Worm (Caenorhabditis elegans) whole organism, L3 larva: Measurements from ENCODE around the gene F02E8.4.

Source experiments
- elt-3 ChIP-seq, 3 experiments: fragments of 150-350 bp in 1 of 3; sonication (generic microtip) in 2 of 3; optimal IDR thresholded peaks; 2 replicates in 2 of 3; 4 replicates in 1 of 3; lab custom pipeline; 2014 to 2017; ENCODE audit warnings: missing biosample characterization in 3 of 3, missing genetic modification characterization in 3 of 3
- lin-39 ChIP-seq: fragments of 150-350 bp; optimal IDR thresholded peaks from 2 replicates; lab custom pipeline; 2018; ENCODE audit warnings: missing biosample characterization, missing genetic modification reagents, missing genetic modification characterization
- snpc-4 ChIP-seq: fragments of 150-350 bp; optimal IDR thresholded peaks from 2 replicates; lab custom pipeline; 2014; ENCODE audit warnings: missing biosample characterization, missing genetic modification characterization
- zag-1 ChIP-seq: fragments of 150-350 bp; optimal IDR thresholded peaks from 2 replicates; lab custom pipeline; 2014; ENCODE audit warnings: missing biosample characterization, missing genetic modification characterization

- TF ChIP-seq zag-1: no peak
- TF ChIP-seq snpc-4: no peak
- TF ChIP-seq lin-39 (tag; lab: Kevin White, UChicago): no peak
- TF ChIP-seq elt-3 (tag; optimal IDR thresholded peaks at IDR 0.05; lab: Kevin White, UChicago): no peak
Observed at ce11 chrX:4410280-4410911, 43.5 kb upstream of the F02E8.4 start.
